Fruit fly (Drosophila melanogaster): ENCODE measurements around the gene CG9727.
A peak's percentile ranks its signal among the peaks of the same experiment; 100 is the strongest.

CG9727 gene

dm6 chr3R:6410412-6411225, 45.9 kb downstream of the CG9727 start (continued):
- TF ChIP-seq CG4282 (GFP tag; optimal IDR thresholded peaks at IDR 0.05) (no peak), kah (GFP tag; optimal IDR thresholded peaks at IDR 0.05) (peak; percentile 61), Bteb2 (GFP tag; optimal IDR thresholded peaks at IDR 0.05) (peak; percentile 73), CG4617 (GFP tag; optimal IDR thresholded peaks at IDR 0.05; ENCODE audit: borderline replicate concordance) (no peak), Gsc (GFP tag; IDR thresholded peaks at IDR 0.05) (no peak), ERR (GFP tag; optimal IDR thresholded peaks at IDR 0.05) (peak; percentile 41), Hmx (GFP tag; optimal IDR thresholded peaks at IDR 0.05) (peak; percentile 82), CG32532 (GFP tag; IDR thresholded peaks at IDR 0.05) (peak; percentile 72), gce (GFP tag; IDR thresholded peaks at IDR 0.05) (peak; percentile 43; the same call in 1 of the 3 replicates), CG17361 (GFP tag; IDR thresholded peaks at IDR 0.05) (peak; percentile 98), H2.0 (GFP tag; IDR thresholded peaks at IDR 0.05) (peak; percentile 48), Fer2 (tag; optimal IDR thresholded peaks at IDR 0.05) (peak; percentile 43), fu2 (GFP tag; optimal IDR thresholded peaks at IDR 0.05) (peak; percentile 72), Doc2 (GFP tag; IDR thresholded peaks at IDR 0.05) (no peak), CG5953 (GFP tag; IDR thresholded peaks at IDR 0.05) (peak; percentile 30; the same call in 1 of the 2 replicates), CG7745 (tag; optimal IDR thresholded peaks at IDR 0.05) (no peak), Ets97D (GFP tag; optimal IDR thresholded peaks at IDR 0.05) (peak; percentile 27), gem (tag; optimal IDR thresholded peaks at IDR 0.05) (peak; percentile 94), CG1529 (GFP tag; optimal IDR thresholded peaks at IDR 0.05) (peak; percentile 84), CG10431 (GFP tag; optimal IDR thresholded peaks at IDR 0.05) (peak; percentile 49), NFAT (GFP tag; IDR thresholded peaks at IDR 0.05) (no peak), Dip2 (GFP tag; IDR thresholded peaks at IDR 0.05) (no peak), maf-S (GFP tag; optimal IDR thresholded peaks at IDR 0.05) (peak; percentile 81), CG12391 (tag; optimal IDR thresholded peaks at IDR 0.05) (peak; percentile 92), Scr (GFP tag; IDR thresholded peaks at IDR 0.05; ENCODE audit: partially characterized antibody) (no peak), esg (GFP tag; conservative IDR thresholded peaks at IDR 0.05) (peak; percentile 64), CG17359 (tag; optimal IDR thresholded peaks at IDR 0.05) (peak; percentile 83), lmd (GFP tag; IDR thresholded peaks at IDR 0.05) (peak; percentile 80), CG4404 (GFP tag; IDR thresholded peaks at IDR 0.05) (peak; percentile 36; the same call in 1 of the 2 replicates), aop (GFP tag; IDR thresholded peaks at IDR 0.05) (no peak), Asciz (GFP tag; optimal IDR thresholded peaks at IDR 0.05) (peak; percentile 83), dan (GFP tag; IDR thresholded peaks at IDR 0.05) (no peak), cwo (GFP tag; optimal IDR thresholded peaks at IDR 0.05) (peak; percentile 88), CG10366 (GFP tag; IDR thresholded peaks at IDR 0.05) (peak; percentile 58; the same call in 1 of the 2 replicates), salm (tag; optimal IDR thresholded peaks at IDR 0.05) (peak; percentile 73), psq (GFP tag; optimal IDR thresholded peaks at IDR 0.05) (peak; percentile 51), CG11696 (GFP tag; IDR thresholded peaks at IDR 0.05) (peak; percentile 96), CG2129 (GFP tag; IDR thresholded peaks at IDR 0.05; ENCODE audit: partially characterized antibody) (no peak), Ada2b (GFP tag; IDR thresholded peaks at IDR 0.05) (peak; percentile 45), Gug (GFP tag; IDR thresholded peaks at IDR 0.05) (no peak; the same call in 2 of the 4 replicates), fd64A (GFP tag; optimal IDR thresholded peaks at IDR 0.05) (peak; percentile 62), Hr51 (GFP tag; optimal IDR thresholded peaks at IDR 0.05) (peak; percentile 31 to 93), ato (GFP tag; IDR thresholded peaks at IDR 0.05; ENCODE audit: partially characterized antibody) (no peak), Hr39 (optimal IDR thresholded peaks at IDR 0.05) (no peak), sima (GFP tag; optimal IDR thresholded peaks at IDR 0.05) (peak; percentile 55), ara (GFP tag; IDR thresholded peaks at IDR 0.05) (peak; percentile 63; the same call in 1 of the 2 replicates), CG5245 (GFP tag; optimal IDR thresholded peaks at IDR 0.05) (peak; percentile 60), vfl (GFP tag; optimal IDR thresholded peaks at IDR 0.05) (peak; percentile 65), CG8290 (GFP tag; optimal IDR thresholded peaks at IDR 0.05) (peak; percentile 53), CG8290 (tag; optimal IDR thresholded peaks at IDR 0.05) (peak in 1 of 2 experiments; percentile 81)

All from whole organism, embryonic.